Worm (Caenorhabditis elegans) whole organism, mixed stage, embryonic: ENCODE results near the gene F26A1.9.

Experiments
- ces-1 ChIP-seq: fragments of 150-350 bp; optimal IDR thresholded peaks from 2 replicates; lab custom pipeline; 2014; ENCODE audit warnings: missing biosample characterization, missing genetic modification reagents, missing genetic modification characterization
- elt-1 ChIP-seq: sonication (generic microtip); optimal IDR thresholded peaks from 2 replicates; lab custom pipeline; 2017; ENCODE audit warnings: missing genetic modification characterization, mild to moderate bottlenecking, missing compliant biosample characterization, antibody characterized with exemption, moderate library complexity, borderline replicate concordance; ENCODE audit not compliant: insufficient read depth
- flh-1 ChIP-seq: fragments of 200-800 bp; sonication (Bioruptor generic); optimal IDR thresholded peaks from 2 replicates; lab custom pipeline; 2018; ENCODE audit warnings: mild to moderate bottlenecking, missing genetic modification characterization, moderate library complexity, missing compliant biosample characterization
- nhr-12 ChIP-seq: fragments of 150-350 bp; optimal IDR thresholded peaks from 2 replicates; lab custom pipeline; 2014; ENCODE audit warnings: missing biosample characterization, missing genetic modification characterization
- nhr-237 ChIP-seq: fragments of 150-350 bp; optimal IDR thresholded peaks from 2 replicates; lab custom pipeline; 2014; ENCODE audit warnings: missing biosample characterization, missing genetic modification characterization
- pha-4 ChIP-seq: fragments of 150-350 bp; optimal IDR thresholded peaks from 2 replicates; lab custom pipeline; 2018; ENCODE audit warnings: missing biosample characterization, missing genetic modification reagents, missing genetic modification characterization
- snpc-4 ChIP-seq: fragments of 150-350 bp; optimal IDR thresholded peaks from 2 replicates; lab custom pipeline; 2014; ENCODE audit warnings: missing biosample characterization, missing genetic modification characterization
- sptf-1 ChIP-seq: sonication (generic microtip); optimal IDR thresholded peaks from 2 replicates; lab custom pipeline; 2017; ENCODE audit warnings: mild to moderate bottlenecking, missing genetic modification characterization, moderate library complexity, missing compliant biosample characterization
- unc-120 ChIP-seq: sonication (generic microtip); optimal IDR thresholded peaks from 2 replicates; lab custom pipeline; 2017; ENCODE audit warnings: missing genetic modification characterization, missing compliant biosample characterization; ENCODE audit not compliant: poor library complexity, severe bottlenecking
- unc-39 ChIP-seq: fragments of 150-350 bp; optimal IDR thresholded peaks from 2 replicates; lab custom pipeline; 2014; ENCODE audit warnings: missing biosample characterization, missing genetic modification characterization
- unc-62 ChIP-seq: fragments of 150-350 bp; optimal IDR thresholded peaks from 2 replicates; lab custom pipeline; 2014; ENCODE audit warnings: missing biosample characterization, missing genetic modification reagents, missing genetic modification characterization
- ztf-11 ChIP-seq: fragments of 150-350 bp; optimal IDR thresholded peaks from 2 replicates; lab custom pipeline; 2014; ENCODE audit warnings: missing biosample characterization, missing genetic modification characterization

DNA sequence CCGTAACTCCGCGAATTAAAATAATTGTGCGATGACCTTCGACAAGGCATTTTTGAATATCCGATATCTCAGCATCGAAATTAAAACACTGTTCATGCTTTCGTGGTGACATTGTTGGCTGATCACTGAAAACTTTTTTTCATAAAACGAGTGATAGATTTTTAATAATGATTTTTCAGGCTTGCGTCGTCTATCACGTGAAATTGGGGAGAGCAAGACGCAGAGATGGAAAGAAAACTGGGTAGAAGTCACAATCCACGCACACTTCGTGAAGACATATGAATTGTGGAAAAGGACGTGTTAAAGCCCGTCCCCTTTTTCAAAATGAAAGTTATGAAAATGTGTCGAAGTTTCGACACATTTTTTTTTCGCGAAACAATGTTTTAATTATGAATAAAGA lies 20.4 kb upstream of the F26A1.9 start, which contains the start of gene nonu-1:
- TF ChIP-seq snpc-4: no peak
- no peak for TF ChIP-seq nhr-237 (tag; lab: Kevin White, UChicago)
- TF ChIP-seq sptf-1 (tag; lab: Kevin White, UChicago): no peak
- no peak for TF ChIP-seq elt-1 (tag; lab: Kevin White, UChicago)
- no peak for TF ChIP-seq ces-1 (GFP tag; lab: Kevin White, UChicago)
- no peak for TF ChIP-seq nhr-12 (tag; lab: Kevin White, UChicago)
- no peak for TF ChIP-seq ztf-11 (tag; lab: Kevin White, UChicago)
- TF ChIP-seq flh-1 (GFP tag; lab: Kevin White, UChicago): no peak
- TF ChIP-seq unc-120: no peak
- no peak for TF ChIP-seq unc-39 (tag; lab: Kevin White, UChicago)
- no peak for TF ChIP-seq unc-62 (GFP tag; lab: Kevin White, UChicago)
- no peak for TF ChIP-seq pha-4 (tag; lab: Kevin White, UChicago)
